Worm (Caenorhabditis elegans) whole organism, early embryonic: ENCODE measurements around the gene cox-6A.
A peak's percentile ranks its signal among the peaks of the same experiment; 100 is the strongest.

Experiments
- B0310.2 ChIP-seq: sonication (generic microtip); optimal IDR thresholded peaks from 2 replicates; lab custom pipeline; 2016; ENCODE audit warnings: mild to moderate bottlenecking, missing genetic modification characterization, missing compliant biosample characterization
- F13C5.2 ChIP-seq: sonication (generic microtip); optimal IDR thresholded peaks from 2 replicates; lab custom pipeline; 2017; ENCODE audit warnings: mild to moderate bottlenecking, missing genetic modification characterization, inconsistent platforms, missing compliant biosample characterization
- aly-1 ChIP-seq: sonication (generic microtip); optimal IDR thresholded peaks from 2 replicates; lab custom pipeline; 2016; ENCODE audit warnings: missing genetic modification characterization, missing compliant biosample characterization
- ama-1 ChIP-seq: fragments of 150-350 bp; optimal IDR thresholded peaks from 2 replicates; lab custom pipeline; 2014
- ceh-13 ChIP-seq: fragments of 200-800 bp; sonication (Bioruptor generic); optimal IDR thresholded peaks from 2 replicates; lab custom pipeline; 2018; ENCODE audit warnings: mild to moderate bottlenecking, missing genetic modification characterization, missing compliant biosample characterization
- ceh-36 ChIP-seq: sonication (generic microtip); optimal IDR thresholded peaks from 2 replicates; lab custom pipeline; 2016; ENCODE audit warnings: missing genetic modification characterization, inconsistent platforms, missing compliant biosample characterization
- ets-7 ChIP-seq: sonication (generic microtip); optimal IDR thresholded peaks from 2 replicates; lab custom pipeline; 2016; ENCODE audit warnings: missing genotype, missing genetic modification characterization, missing compliant biosample characterization
- flt-1 ChIP-seq: fragments of 200-800 bp; sonication (Bioruptor generic); IDR thresholded peaks from 2 replicates; pipeline ENCODE4 v1.3.6; 2022; ENCODE audit warnings: missing genetic modification characterization, missing compliant biosample characterization
- hmbx-1 ChIP-seq: sonication (generic microtip); optimal IDR thresholded peaks from 2 replicates; lab custom pipeline; 2016; ENCODE audit warnings: mild to moderate bottlenecking, missing genetic modification characterization, missing compliant biosample characterization
- hmg-4 ChIP-seq: fragments of 200-800 bp; sonication (Bioruptor generic); optimal IDR thresholded peaks from 2 replicates; lab custom pipeline; 2018; ENCODE audit warnings: mild to moderate bottlenecking, missing genetic modification characterization, missing compliant biosample characterization
- hnd-1 ChIP-seq: sonication (generic microtip); optimal IDR thresholded peaks from 2 replicates; lab custom pipeline; 2016; ENCODE audit warnings: missing genetic modification characterization, missing compliant biosample characterization
- pes-1 ChIP-seq: fragments of 200-800 bp; sonication (Bioruptor generic); IDR thresholded peaks from 2 replicates; pipeline ENCODE4 v1.3.6; 2022; ENCODE audit warnings: missing genetic modification reagents, missing genetic modification characterization, missing compliant biosample characterization
- scrt-1 ChIP-seq: fragments of 200-800 bp; sonication (Bioruptor generic); IDR thresholded peaks from 2 replicates; pipeline ENCODE4 v1.3.6; 2022; ENCODE audit warnings: missing genetic modification characterization, missing compliant biosample characterization
- sea-1 ChIP-seq: fragments of 200-800 bp; sonication (Bioruptor generic); conservative IDR thresholded peaks from 2 replicates; pipeline ENCODE4 v1.3.6; 2022; ENCODE audit warnings: missing genetic modification characterization, missing compliant biosample characterization
- tbx-11 ChIP-seq: fragments of 200-800 bp; sonication (Bioruptor generic); IDR thresholded peaks from 2 replicates; pipeline ENCODE4 v1.3.6; 2022; ENCODE audit warnings: missing genetic modification characterization, missing compliant biosample characterization
- tbx-37 ChIP-seq: fragments of 200-800 bp; sonication (Bioruptor generic); conservative IDR thresholded peaks from 2 replicates; pipeline ENCODE4 v1.3.6; 2022; ENCODE audit warnings: missing genetic modification reagents, missing genetic modification characterization, missing compliant biosample characterization
- tra-4 ChIP-seq: sonication (generic microtip); optimal IDR thresholded peaks from 2 replicates; lab custom pipeline; 2017; ENCODE audit warnings: missing genetic modification characterization, missing compliant biosample characterization

cox-6A gene

DNA sequence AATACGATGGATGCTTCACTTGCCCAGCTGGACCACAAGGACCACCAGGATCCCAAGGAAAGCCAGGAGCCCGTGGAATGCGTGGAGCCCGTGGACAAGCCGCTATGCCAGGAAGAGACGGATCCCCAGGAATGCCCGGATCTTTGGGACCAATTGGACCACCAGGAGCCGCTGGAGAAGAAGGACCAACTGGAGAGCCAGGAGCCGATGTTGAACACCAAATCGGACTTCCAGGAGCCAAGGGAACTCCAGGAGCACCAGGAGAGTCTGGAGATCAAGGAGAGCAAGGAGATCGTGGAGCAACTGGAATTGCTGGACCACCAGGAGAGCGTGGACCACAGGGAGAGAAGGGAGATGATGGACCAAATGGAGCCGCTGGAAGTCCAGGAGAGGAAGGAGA is 26.4 kb downstream of the cox-6A start:
- 0 out of 2 replicates have a peak, but pooled peaks have one; percentile 5 for TF ChIP-seq flt-1
- no peak for TF ChIP-seq ceh-36 (tag; lab: Kevin White, UChicago)
- no peak for TF ChIP-seq sea-1
- peak; percentile 74 for TF ChIP-seq aly-1
- TF ChIP-seq ama-1 (lab: Kevin White, UChicago): no peak
- no peak for TF ChIP-seq tbx-37 (GFP tag; lab: Robert Waterston, UW)
- TF ChIP-seq hmbx-1 (tag; lab: Kevin White, UChicago): no peak
- no peak for TF ChIP-seq F13C5.2 (tag; lab: Kevin White, UChicago)
- TF ChIP-seq pes-1 (GFP tag; lab: Robert Waterston, UW): no peak

DNA sequence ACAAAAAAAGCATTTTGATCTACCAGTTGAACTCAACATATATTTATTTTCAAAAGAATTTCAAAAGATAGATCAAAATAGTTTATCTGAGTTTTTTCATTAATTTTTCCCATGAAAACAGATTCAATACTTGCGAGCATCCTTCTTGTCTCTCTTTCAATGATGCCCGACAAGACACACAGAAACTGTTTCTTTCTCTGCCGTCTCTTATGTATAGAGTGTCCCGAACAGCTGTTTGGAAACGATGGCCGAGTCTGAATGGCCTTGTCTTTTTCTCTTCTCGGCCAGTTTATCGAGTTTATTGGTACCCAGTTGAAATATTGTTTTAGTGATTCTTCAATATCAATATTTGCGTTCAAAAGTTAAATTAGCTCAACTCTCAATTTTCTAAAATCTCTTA is 27.2 kb downstream of the cox-6A start:
- TF ChIP-seq hmg-4 (GFP tag; lab: Kevin White, UChicago) (peak; percentile 53), ceh-13 (GFP tag; lab: Kevin White, UChicago) (no peak), sea-1 (no peak), tbx-11 (no peak), ceh-36 (tag; lab: Kevin White, UChicago) (no peak), F13C5.2 (tag; lab: Kevin White, UChicago) (peak; percentile 32)

DNA sequence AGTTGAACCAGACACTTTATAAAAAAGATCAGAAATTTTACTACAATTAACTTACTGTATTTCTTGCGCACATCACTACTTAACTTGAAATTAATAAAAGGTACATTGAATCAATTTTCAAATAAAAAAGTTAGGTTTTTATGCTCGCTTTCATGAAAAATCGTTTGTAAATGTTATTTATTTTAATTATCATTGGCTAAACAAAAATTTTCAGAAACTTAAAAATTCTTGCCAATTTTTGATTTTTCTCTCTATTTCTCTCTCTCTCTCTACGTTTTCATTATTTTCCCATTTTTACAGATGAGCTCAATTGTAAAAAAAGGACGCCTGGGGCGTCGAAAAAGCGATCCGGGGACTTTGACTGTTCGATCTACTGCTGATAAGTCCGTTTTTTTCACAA is 27.9 kb downstream of the cox-6A start, which contains the start of gene sax-2:
sax-2 (plus strand) TSS at position 301 of the 400 bp plus-strand sequence.
- TF ChIP-seq ets-7 (no peak), tbx-11 (no peak), aly-1 (no peak), F13C5.2 (tag; lab: Kevin White, UChicago) (no peak), ceh-36 (tag; lab: Kevin White, UChicago) (no peak), ama-1 (lab: Kevin White, UChicago) (no peak), flt-1 (no peak), sea-1 (no peak), hmbx-1 (tag; lab: Kevin White, UChicago) (no peak), hmg-4 (GFP tag; lab: Kevin White, UChicago) (no peak), hnd-1 (tag; lab: Kevin White, UChicago) (no peak), pes-1 (GFP tag; lab: Robert Waterston, UW) (no peak), scrt-1 (no peak), tra-4 (tag; lab: Kevin White, UChicago) (no peak), B0310.2 (tag; lab: Kevin White, UChicago) (no peak), ceh-13 (GFP tag; lab: Kevin White, UChicago) (no peak), tbx-37 (GFP tag; lab: Robert Waterston, UW) (no peak)

DNA sequence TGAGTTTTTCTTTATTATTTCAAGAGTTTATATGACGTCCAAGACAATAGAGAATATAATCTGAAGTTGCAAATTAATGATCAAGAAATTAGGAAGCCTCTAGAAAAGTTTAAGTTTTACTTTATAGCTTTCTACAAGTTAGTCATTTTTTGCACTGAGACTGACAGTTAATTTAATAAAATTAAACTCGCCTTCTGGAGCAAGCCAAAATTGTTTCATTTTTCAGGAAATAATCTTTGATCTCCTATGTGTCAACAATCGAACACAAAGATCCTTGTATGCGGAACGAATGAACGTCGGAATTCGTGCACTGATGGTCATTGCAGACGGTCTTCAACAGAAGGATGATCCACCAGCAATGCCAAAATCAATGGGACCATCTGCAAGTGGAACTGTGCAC is 30.9 kb downstream of the cox-6A start:
- TF ChIP-seq sea-1 (no peak), hmbx-1 (tag; lab: Kevin White, UChicago) (no peak), B0310.2 (tag; lab: Kevin White, UChicago) (no peak), F13C5.2 (tag; lab: Kevin White, UChicago) (no peak), aly-1 (no peak), ets-7 (no peak), tra-4 (tag; lab: Kevin White, UChicago) (no peak), scrt-1 (no peak), ama-1 (lab: Kevin White, UChicago) (no peak), ceh-13 (GFP tag; lab: Kevin White, UChicago) (no peak), flt-1 (no peak), tbx-37 (GFP tag; lab: Robert Waterston, UW) (no peak), hmg-4 (GFP tag; lab: Kevin White, UChicago) (no peak), tbx-11 (no peak)

DNA sequence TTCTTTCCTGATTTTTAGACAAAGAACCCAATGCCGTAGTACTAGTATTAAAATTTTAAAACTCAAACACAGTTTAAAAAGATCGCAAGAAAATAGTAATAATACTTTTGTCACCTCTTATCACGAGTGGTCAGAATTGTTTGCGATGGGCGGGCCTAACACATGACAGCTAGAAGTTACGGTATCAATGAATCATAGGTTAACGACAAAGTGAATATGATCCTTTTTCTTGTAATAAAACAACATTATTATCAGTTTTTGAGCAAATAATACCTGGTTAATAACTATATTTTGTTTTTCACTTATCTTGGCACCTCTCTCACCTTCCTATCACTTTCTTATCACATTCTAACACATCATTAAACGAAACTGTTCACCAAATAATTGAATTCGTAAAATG is 31.5 kb downstream of the cox-6A start:
- no peak for TF ChIP-seq hmg-4 (GFP tag; lab: Kevin White, UChicago)
- no peak for TF ChIP-seq ets-7
- no peak for TF ChIP-seq tbx-11
- TF ChIP-seq scrt-1: no peak

DNA sequence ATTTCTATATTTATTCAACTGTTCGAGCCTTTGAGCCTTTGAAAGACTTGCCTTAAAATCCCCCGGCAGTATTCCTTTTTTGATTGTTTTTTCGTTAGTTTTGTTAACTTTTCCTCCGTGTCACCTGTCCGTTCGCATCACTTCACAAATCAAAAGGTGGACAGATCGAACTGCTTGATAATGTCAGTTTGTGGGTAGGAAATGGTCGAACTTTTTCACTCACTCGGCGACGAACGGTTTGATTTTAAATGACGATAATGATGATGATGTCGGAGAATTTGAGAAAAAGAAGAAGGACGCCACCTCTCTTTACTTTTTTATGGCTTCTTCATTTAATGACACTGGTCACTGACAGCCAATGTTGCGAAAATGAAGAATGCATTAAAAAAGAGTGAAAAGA is 37.5 kb downstream of the cox-6A start:
- TF ChIP-seq flt-1: no peak
- no peak for TF ChIP-seq tbx-11
- no peak for TF ChIP-seq pes-1 (GFP tag; lab: Robert Waterston, UW)
- TF ChIP-seq ama-1 (lab: Kevin White, UChicago): no peak
- TF ChIP-seq hnd-1 (tag; lab: Kevin White, UChicago): no peak
- no peak for TF ChIP-seq F13C5.2 (tag; lab: Kevin White, UChicago)

DNA sequence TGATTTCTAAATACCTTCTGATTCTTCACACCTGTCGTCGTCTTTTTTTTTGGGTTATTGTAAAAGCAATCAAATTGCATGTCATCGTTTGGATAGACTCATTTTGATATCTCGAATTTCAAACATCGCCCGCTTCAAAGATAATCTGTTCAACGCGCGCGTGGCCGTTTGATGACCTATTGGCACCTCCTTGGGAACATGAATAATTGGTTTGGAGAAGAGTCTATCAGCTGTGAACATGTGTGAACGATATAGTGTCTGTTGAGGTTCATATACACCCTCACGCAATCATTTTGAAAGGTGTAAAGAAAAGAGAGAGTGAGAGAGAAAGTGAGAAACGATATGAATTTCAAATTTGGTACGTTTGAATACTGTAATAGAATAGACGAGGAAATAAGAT is 39.1 kb downstream of the cox-6A start:
- no peak for TF ChIP-seq F13C5.2 (tag; lab: Kevin White, UChicago)
- no peak for TF ChIP-seq ets-7
- no peak for TF ChIP-seq tbx-11
- no peak for TF ChIP-seq flt-1

DNA sequence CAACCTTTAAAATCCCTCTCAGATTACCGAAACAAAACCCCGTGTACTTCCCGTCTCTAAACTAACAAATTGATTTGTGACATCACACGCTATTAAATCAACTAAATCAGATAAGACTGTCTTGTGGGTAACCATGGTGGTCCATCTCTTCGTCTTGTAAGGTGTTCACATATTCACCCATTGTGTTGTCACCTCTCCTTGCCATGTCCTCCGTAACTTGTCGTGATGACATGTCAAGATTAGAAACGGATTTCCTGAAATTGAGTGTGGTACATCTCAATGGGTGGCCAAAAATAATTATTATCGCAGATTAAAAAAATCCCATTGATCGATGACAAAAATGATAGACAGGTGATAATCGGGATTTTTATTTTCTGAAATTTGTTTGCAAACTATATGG is 42.9 kb downstream of the cox-6A start:
- TF ChIP-seq hmbx-1 (tag; lab: Kevin White, UChicago) (no peak), ceh-36 (tag; lab: Kevin White, UChicago) (no peak), tra-4 (tag; lab: Kevin White, UChicago) (no peak), tbx-37 (GFP tag; lab: Robert Waterston, UW) (no peak), sea-1 (no peak), tbx-11 (no peak), hmg-4 (GFP tag; lab: Kevin White, UChicago) (no peak), B0310.2 (tag; lab: Kevin White, UChicago) (no peak)

DNA sequence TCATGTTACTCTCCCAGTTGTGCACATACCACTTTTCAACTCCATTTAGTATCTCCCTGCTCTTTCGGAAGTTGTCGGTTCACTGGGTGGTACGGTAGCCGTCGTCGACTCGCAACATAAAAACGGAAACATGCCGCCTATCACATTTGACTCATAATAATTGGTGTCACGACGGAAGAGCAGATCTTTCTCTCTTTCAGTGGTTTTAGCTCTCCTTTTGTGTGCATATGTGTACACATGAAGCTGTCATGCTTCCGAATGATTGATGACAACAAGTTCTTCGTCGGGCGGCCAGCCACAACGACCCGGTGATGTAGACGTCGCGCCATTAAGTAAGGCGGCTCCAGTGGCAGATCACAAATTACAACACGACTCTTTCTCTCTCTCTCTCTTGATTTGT is 44.2 kb downstream of the cox-6A start:
- TF ChIP-seq ama-1 (lab: Kevin White, UChicago): no peak
- TF ChIP-seq ets-7: no peak
- TF ChIP-seq tbx-11: no peak
- TF ChIP-seq scrt-1: no peak
